Fruit fly (Drosophila melanogaster): ENCODE data around the gene CG31915.
A peak's percentile ranks its signal among the peaks of the same experiment; 100 is the strongest.

CG31915 gene

dm6 chr2L:5541935-5542685 lies 14.2 kb downstream of the CG31915 start, which contains the start of the genes Hel25E and Lam:
Hel25E (minus strand) TSS chr2L:5542314.
Lam (plus strand) TSS chr2L:5542480.
- TF ChIP-seq Ets65A (GFP tag) (peak; percentile 80), CG4424 (GFP tag; optimal IDR thresholded peaks at IDR 0.05) (no peak), gcm2 (GFP tag; optimal IDR thresholded peaks at IDR 0.05) (no peak), Nf-YC (tag; optimal IDR thresholded peaks at IDR 0.05) (no peak), CG6854 (GFP tag; optimal IDR thresholded peaks at IDR 0.05) (no peak), hth (optimal IDR thresholded peaks at IDR 0.05) (no peak), CG32772 (GFP tag; IDR thresholded peaks at IDR 0.05) (no peak), CG8089 (GFP tag; optimal IDR thresholded peaks at IDR 0.05) (no peak), sna (GFP tag; IDR thresholded peaks at IDR 0.05; ENCODE audit: partially characterized antibody) (peak; percentile 93), so (GFP tag; IDR thresholded peaks at IDR 0.05) (no peak), CG7271 (tag; optimal IDR thresholded peaks at IDR 0.05) (no peak), CG4707 (GFP tag; optimal IDR thresholded peaks at IDR 0.05) (no peak), D19B (GFP tag; optimal IDR thresholded peaks at IDR 0.05) (no peak), CG5180 (GFP tag; optimal IDR thresholded peaks at IDR 0.05) (no peak), CG4854 (GFP tag; optimal IDR thresholded peaks at IDR 0.05) (no peak), MBD-R2 (GFP tag; IDR thresholded peaks at IDR 0.05) (no peak; the same call in none of the 2 replicates), Adf1 (GFP tag; IDR thresholded peaks at IDR 0.05) (no peak; the same call in 1 of the 2 replicates), CG12071 (GFP tag; optimal IDR thresholded peaks at IDR 0.05) (no peak), CG31365 (tag; optimal IDR thresholded peaks at IDR 0.05) (no peak), yki (optimal IDR thresholded peaks at IDR 0.05) (no peak), CG8359 (GFP tag; optimal IDR thresholded peaks at IDR 0.05; ENCODE audit: borderline replicate concordance) (no peak), CG6654 (GFP tag; optimal IDR thresholded peaks at IDR 0.05) (no peak), repo (GFP tag; optimal IDR thresholded peaks at IDR 0.05) (no peak), CG3995 (GFP tag; optimal IDR thresholded peaks at IDR 0.05) (peak; percentile 49), Ptx1 (GFP tag; IDR thresholded peaks at IDR 0.05) (no peak), sd (tag; optimal IDR thresholded peaks at IDR 0.05) (no peak), Deaf1 (tag; optimal IDR thresholded peaks at IDR 0.05) (no peak), CG1603 (tag; optimal IDR thresholded peaks at IDR 0.05) (no peak), CG13894 (tag; optimal IDR thresholded peaks at IDR 0.05) (no peak), tin (GFP tag; optimal IDR thresholded peaks at IDR 0.05) (no peak), CG10321 (GFP tag; IDR thresholded peaks at IDR 0.05) (0 out of 2 replicates have a peak, but pooled peaks have one; percentile 16), Hey (tag; optimal IDR thresholded peaks at IDR 0.05) (no peak), CG9727 (GFP tag; optimal IDR thresholded peaks at IDR 0.05) (peak; percentile 13), Ets97D (GFP tag; optimal IDR thresholded peaks at IDR 0.05) (peak; percentile 82), CG7786 (GFP tag; optimal IDR thresholded peaks at IDR 0.05) (no peak), Scr (GFP tag; IDR thresholded peaks at IDR 0.05; ENCODE audit: partially characterized antibody) (peak; percentile 91), Hr78 (GFP tag; optimal IDR thresholded peaks at IDR 0.05) (no peak), hkb (optimal IDR thresholded peaks at IDR 0.05) (peak; percentile 69), hkb (GFP tag; IDR thresholded peaks at IDR 0.05) (no peak), CG3838 (GFP tag; optimal IDR thresholded peaks at IDR 0.05) (no peak), CG6791 (GFP tag; IDR thresholded peaks at IDR 0.05; ENCODE audit: partially characterized antibody) (peak; percentile 81), Ssrp (tag; optimal IDR thresholded peaks at IDR 0.05) (no peak), Sin3A (optimal IDR thresholded peaks at IDR 0.05) (peak; percentile 98), unc-4 (GFP tag; IDR thresholded peaks at IDR 0.05; ENCODE audit: partially characterized antibody) (peak; percentile 93), Oaz (GFP tag; IDR thresholded peaks at IDR 0.05) (no peak), pum (GFP tag; optimal IDR thresholded peaks at IDR 0.05) (no peak), tll (GFP tag; optimal IDR thresholded peaks at IDR 0.05) (no peak), ase (GFP tag; IDR thresholded peaks at IDR 0.05) (no peak), otp (GFP tag; IDR thresholded peaks at IDR 0.05) (no peak), CG13296 (GFP tag; optimal IDR thresholded peaks at IDR 0.05) (no peak), mam (GFP tag; optimal IDR thresholded peaks at IDR 0.05) (no peak)
